Fruit fly (Drosophila melanogaster) whole organism, embryonic: Measurements from ENCODE around the gene Spn88Eb.

Source experiments
- CG11247 ChIP-seq: fragments of 200-800 bp; sonication (Bioruptor generic); IDR thresholded peaks from 2 replicates; pipeline ENCODE4 v1.3.6; 2022; ENCODE audit warnings: missing biosample characterization, missing genetic modification characterization
- CG11504 ChIP-seq: fragments of 200-800 bp; sonication (Bioruptor generic); optimal IDR thresholded peaks from 3 replicates; lab custom pipeline; 2019; ENCODE audit warnings: missing biosample characterization, mild to moderate bottlenecking, missing genetic modification characterization, moderate library complexity
- CG12769 ChIP-seq: fragments of 200-800 bp; sonication (Bioruptor generic); optimal IDR thresholded peaks from 2 replicates; lab custom pipeline; 2019; ENCODE audit warnings: missing biosample characterization, mild to moderate bottlenecking, missing genetic modification characterization, moderate library complexity
- CG13424 ChIP-seq: fragments of 200-800 bp; sonication (Bioruptor generic); optimal IDR thresholded peaks from 2 replicates; lab custom pipeline; 2019; ENCODE audit warnings: missing biosample characterization, mild to moderate bottlenecking, missing genetic modification characterization, moderate library complexity
- CG1647 ChIP-seq: fragments of 200-800 bp; sonication (Bioruptor generic); optimal IDR thresholded peaks from 3 replicates; lab custom pipeline; 2016; ENCODE audit warnings: missing biosample characterization, missing genetic modification characterization
- CG17359 ChIP-seq: fragments of 200-800 bp; sonication (Bioruptor generic); optimal IDR thresholded peaks from 3 replicates; lab custom pipeline; 2018; ENCODE audit warnings: missing biosample characterization, mild to moderate bottlenecking, missing genetic modification characterization, moderate library complexity
- CG1792 ChIP-seq: fragments of 200-800 bp; sonication (Bioruptor generic); optimal IDR thresholded peaks from 2 replicates; lab custom pipeline; 2016; ENCODE audit warnings: missing biosample characterization, missing genetic modification characterization
- CG18599 ChIP-seq: fragments of 200-800 bp; sonication (Bioruptor generic); optimal IDR thresholded peaks from 3 replicates; lab custom pipeline; 2017; ENCODE audit warnings: missing biosample characterization, missing genetic modification characterization, mild to moderate bottlenecking, moderate library complexity, missing genetic modification reagents
- CG2116 ChIP-seq: fragments of 200-800 bp; sonication (Bioruptor generic); optimal IDR thresholded peaks from 3 replicates; lab custom pipeline; 2018; ENCODE audit warnings: missing biosample characterization, mild to moderate bottlenecking, missing genetic modification characterization
- CG2129 ChIP-seq: fragments of 200-800 bp; sonication (Bioruptor generic); IDR thresholded peaks from 2 replicates; pipeline ENCODE4 v1.3.6; 2022; ENCODE audit warnings: missing biosample characterization, missing genetic modification characterization; ENCODE audit not compliant: partially characterized antibody
- CG2202 ChIP-seq: fragments of 200-800 bp; sonication (Bioruptor generic); optimal IDR thresholded peaks from 2 replicates; lab custom pipeline; 2018; ENCODE audit warnings: missing biosample characterization, mild to moderate bottlenecking, missing genetic modification characterization
- CG32772 ChIP-seq: fragments of 200-800 bp; sonication (Bioruptor generic); IDR thresholded peaks from 2 replicates; pipeline ENCODE4 v1.3.6; 2022; ENCODE audit warnings: missing biosample characterization, missing genetic modification characterization
- CG3847 ChIP-seq: fragments of 200-800 bp; sonication (Bioruptor generic); IDR thresholded peaks from 2 replicates; pipeline ENCODE4 v1.3.6; 2022; ENCODE audit warnings: missing biosample characterization, missing genetic modification characterization
- CG42726 ChIP-seq: fragments of 200-800 bp; sonication (Bioruptor generic); IDR thresholded peaks from 2 replicates; pipeline ENCODE4 v1.3.6; 2022; ENCODE audit warnings: missing biosample characterization, missing genetic modification characterization; ENCODE audit not compliant: partially characterized antibody
- CG4282 ChIP-seq: fragments of 200-800 bp; sonication (Bioruptor generic); optimal IDR thresholded peaks from 2 replicates; lab custom pipeline; 2016; ENCODE audit warnings: missing biosample characterization, missing genetic modification characterization
- CG8388 ChIP-seq: fragments of 200-800 bp; sonication (Bioruptor generic); optimal IDR thresholded peaks from 2 replicates; lab custom pipeline; 2019; ENCODE audit warnings: missing biosample characterization, mild to moderate bottlenecking, missing genetic modification characterization, moderate library complexity
- CG9797 ChIP-seq: fragments of 200-800 bp; sonication (Bioruptor generic); optimal IDR thresholded peaks from 3 replicates; lab custom pipeline; 2018; ENCODE audit warnings: missing biosample characterization, mild to moderate bottlenecking, missing genetic modification characterization
- CG9817 ChIP-seq: fragments of 200-800 bp; sonication (Bioruptor generic); optimal IDR thresholded peaks from 2 replicates; lab custom pipeline; 2018; ENCODE audit warnings: missing biosample characterization, mild to moderate bottlenecking, missing genetic modification characterization, moderate library complexity
- D19B ChIP-seq: fragments of 200-800 bp; sonication (Bioruptor generic); optimal IDR thresholded peaks from 2 replicates; lab custom pipeline; 2017; ENCODE audit warnings: missing biosample characterization, mild to moderate bottlenecking, missing genetic modification characterization
- Dll ChIP-seq: fragments of 200-800 bp; sonication (Bioruptor generic); IDR thresholded peaks from 4 replicates; pipeline ENCODE4 v1.3.6; 2022; ENCODE audit warnings: missing biosample characterization, missing genetic modification characterization; ENCODE audit not compliant: partially characterized antibody
- E2f2 ChIP-seq: fragments of 200-800 bp; sonication (Bioruptor generic); IDR thresholded peaks from 2 replicates; pipeline ENCODE4 v1.3.6; 2022; ENCODE audit warnings: missing biosample characterization, missing genetic modification characterization
- Eip74EF ChIP-seq, 2 experiments: fragments of 200-800 bp in 1 of 2; fragments of >200 bp in 1 of 2; sonication (Bioruptor generic) in 1 of 2; optimal IDR thresholded peaks; 2 replicates each; lab custom pipeline; 2017 to 2019; ENCODE audit warnings: missing biosample characterization in 2 of 2, missing genetic modification characterization in 2 of 2, mild to moderate bottlenecking in 1 of 2, moderate library complexity in 1 of 2
- Ets65A ChIP-seq: fragments of 200-800 bp; sonication (Bioruptor generic); peaks from one replicate; lab custom pipeline; 2016; ENCODE audit warnings: missing biosample characterization, missing genetic modification characterization
- Fer3 ChIP-seq: fragments of 200-800 bp; sonication (Bioruptor generic); optimal IDR thresholded peaks from 2 replicates; lab custom pipeline; 2018; ENCODE audit warnings: missing biosample characterization, mild to moderate bottlenecking, missing genetic modification characterization, moderate library complexity
- HLH3B ChIP-seq: fragments of 200-800 bp; sonication (Bioruptor generic); IDR thresholded peaks from 2 replicates; pipeline ENCODE4 v1.3.6; 2022; ENCODE audit warnings: missing biosample characterization, missing genetic modification characterization
- Lhr ChIP-seq: fragments of 200-800 bp; sonication (Bioruptor generic); optimal IDR thresholded peaks from 3 replicates; lab custom pipeline; 2017; ENCODE audit warnings: mild to moderate bottlenecking, missing biosample characterization, missing genetic modification reagents, missing genetic modification characterization
- Max ChIP-seq: fragments of 200-800 bp; sonication (Bioruptor generic); optimal IDR thresholded peaks from 2 replicates; lab custom pipeline; 2016; ENCODE audit warnings: missing biosample characterization, mild to moderate bottlenecking, missing genetic modification characterization
- Mrtf ChIP-seq: fragments of 200-800 bp; sonication (Bioruptor generic); IDR thresholded peaks from 3 replicates; pipeline ENCODE4 v1.3.6; 2022; ENCODE audit warnings: missing biosample characterization, missing genetic modification characterization
- NC2β ChIP-seq: fragments of 200-800 bp; sonication (Bioruptor generic); optimal IDR thresholded peaks from 2 replicates; lab custom pipeline; 2016; ENCODE audit warnings: missing biosample characterization, missing genetic modification characterization
- NFAT ChIP-seq: fragments of 200-800 bp; sonication (Bioruptor generic); IDR thresholded peaks from 2 replicates; pipeline ENCODE4 v1.3.6; 2022; ENCODE audit warnings: missing biosample characterization, missing genetic modification characterization
- Nf-YB ChIP-seq: fragments of 200-800 bp; sonication (Bioruptor generic); optimal IDR thresholded peaks from 3 replicates; lab custom pipeline; 2019; ENCODE audit warnings: missing biosample characterization, mild to moderate bottlenecking, missing genetic modification characterization, moderate library complexity
- Optix ChIP-seq: fragments of 200-800 bp; sonication (Bioruptor generic); IDR thresholded peaks from 3 replicates; pipeline ENCODE4 v1.3.6; 2022; ENCODE audit warnings: missing biosample characterization, missing genetic modification characterization
- Xbp1 ChIP-seq: fragments of 200-800 bp; sonication (Bioruptor generic); optimal IDR thresholded peaks from 3 replicates; lab custom pipeline; 2016; ENCODE audit warnings: missing biosample characterization, mild to moderate bottlenecking, missing genetic modification characterization
- ab ChIP-seq: fragments of 200-800 bp; sonication (Bioruptor generic); optimal IDR thresholded peaks from 2 replicates; lab custom pipeline; 2016; ENCODE audit warnings: missing biosample characterization, missing genetic modification characterization
- da ChIP-seq: fragments of 200-800 bp; sonication (Bioruptor generic); optimal IDR thresholded peaks from 2 replicates; lab custom pipeline; 2016; ENCODE audit warnings: missing biosample characterization, missing genetic modification characterization
- dimm ChIP-seq: fragments of 200-800 bp; sonication (Bioruptor generic); IDR thresholded peaks from 2 replicates; pipeline ENCODE4 v1.3.6; 2022; ENCODE audit warnings: missing biosample characterization, missing genetic modification characterization
- en ChIP-seq: fragments of 200-800 bp; sonication (Bioruptor generic); optimal IDR thresholded peaks from 2 replicates; lab custom pipeline; 2016; ENCODE audit warnings: missing biosample characterization, missing genetic modification characterization
- ftz-f1 ChIP-seq: fragments of 200-800 bp; sonication (Bioruptor generic); optimal IDR thresholded peaks from 2 replicates; lab custom pipeline; 2016; ENCODE audit warnings: missing biosample characterization, missing genetic modification characterization
- gro ChIP-seq: fragments of 200-800 bp; sonication (Bioruptor generic); optimal IDR thresholded peaks from 2 replicates; lab custom pipeline; 2016; ENCODE audit warnings: missing biosample characterization, missing genetic modification characterization
- jing ChIP-seq: fragments of 200-800 bp; sonication (Bioruptor generic); optimal IDR thresholded peaks from 2 replicates; lab custom pipeline; 2018; ENCODE audit warnings: missing biosample characterization, mild to moderate bottlenecking, missing genetic modification characterization
- lov ChIP-seq, 2 experiments: fragments of 200-800 bp in 1 of 2; fragments of >200 bp in 1 of 2; sonication (Bioruptor generic) in 1 of 2; IDR thresholded peaks in 1 of 2; optimal IDR thresholded peaks in 1 of 2; 2 replicates in 1 of 2; 3 replicates in 1 of 2; pipeline versions ENCODE4 v1.3.6 to Lab custom; 2017 to 2022; ENCODE audit warnings: missing biosample characterization in 1 of 2, missing genetic modification characterization in 1 of 2
- maf-S ChIP-seq: fragments of 200-800 bp; sonication (Bioruptor generic); optimal IDR thresholded peaks from 2 replicates; lab custom pipeline; 2016; ENCODE audit warnings: missing biosample characterization, missing genetic modification characterization
- nmo ChIP-seq: fragments of 200-800 bp; sonication (Bioruptor generic); optimal IDR thresholded peaks from 2 replicates; lab custom pipeline; 2018; ENCODE audit warnings: missing biosample characterization, mild to moderate bottlenecking, missing genetic modification characterization, moderate library complexity
- pfk ChIP-seq: fragments of 200-800 bp; sonication (Bioruptor generic); optimal IDR thresholded peaks from 2 replicates; lab custom pipeline; 2018; ENCODE audit warnings: missing biosample characterization, mild to moderate bottlenecking, missing genetic modification characterization, moderate library complexity
- pros ChIP-seq: fragments of 200-800 bp; sonication (Bioruptor generic); optimal IDR thresholded peaks from 3 replicates; lab custom pipeline; 2019; ENCODE audit warnings: missing biosample characterization, mild to moderate bottlenecking, missing genetic modification characterization, moderate library complexity
- sna ChIP-seq: fragments of 200-800 bp; sonication (Bioruptor generic); IDR thresholded peaks from 2 replicates; pipeline ENCODE4 v1.3.6; 2022; ENCODE audit warnings: missing biosample characterization, missing genetic modification characterization; ENCODE audit not compliant: partially characterized antibody
- sob ChIP-seq: fragments of 200-800 bp; sonication (Bioruptor generic); IDR thresholded peaks from 2 replicates; pipeline ENCODE4 v1.3.6; 2022; ENCODE audit warnings: missing biosample characterization, missing genetic modification characterization

The Spn88Eb gene

DNA sequence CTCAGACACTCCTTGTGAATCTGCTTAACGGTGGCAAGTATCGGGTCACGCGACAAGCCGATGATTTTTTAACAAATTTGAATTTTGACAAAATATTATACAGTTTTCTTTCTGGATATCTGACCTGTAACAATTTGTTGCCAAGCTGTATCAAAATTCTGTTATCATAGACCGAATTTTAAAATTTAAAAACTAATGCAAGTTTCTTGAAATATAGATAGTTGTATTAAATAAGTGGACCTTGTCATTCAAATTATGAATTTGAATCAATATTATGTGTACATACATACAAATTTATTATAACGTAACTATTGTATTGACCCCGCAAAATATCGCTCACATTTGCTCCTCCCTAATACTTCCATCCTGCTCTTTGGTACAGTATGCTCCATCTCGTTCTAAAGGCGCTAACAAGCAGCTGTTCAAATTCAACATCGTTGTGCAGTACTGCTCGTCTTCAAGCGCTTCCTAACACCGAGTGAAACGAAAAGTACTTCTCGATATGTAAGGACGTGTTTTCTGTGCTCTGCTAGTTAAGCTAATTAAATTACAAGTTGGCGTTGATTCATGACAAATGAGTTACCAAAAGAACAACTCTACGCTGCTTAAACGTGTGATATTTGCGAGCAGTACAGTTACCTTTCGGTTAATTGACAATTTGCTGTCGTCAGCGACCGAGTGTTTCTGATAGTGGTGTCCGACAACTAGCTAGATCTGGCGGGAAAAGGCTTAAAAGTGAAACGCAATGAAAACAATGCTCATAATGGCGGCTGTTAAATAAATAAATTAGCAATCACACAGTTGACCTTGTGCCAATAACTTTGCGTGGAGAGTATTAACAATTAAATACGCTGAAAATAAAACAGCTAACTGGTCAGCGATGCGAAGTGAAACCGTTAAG is 12.2 kb downstream of the Spn88Eb start, which contains the start of the genes Kpc1 and CG42542 (continued):
- TF ChIP-seq nmo (GFP tag; lab: Kevin White, UChicago) (peak; percentile 26), jing (GFP tag; lab: Kevin White, UChicago) (peak; percentile 7), CG2116 (GFP tag; lab: Kevin White, UChicago) (peak; percentile 59), CG3847 (GFP tag; lab: Robert Waterston, UW) (peak; percentile 79), sob (peak; percentile 87), dimm (GFP tag; lab: Robert Waterston, UW) (no peak), D19B (GFP tag; lab: Kevin White, UChicago) (no peak), Xbp1 (peak; percentile 79), CG12769 (tag; lab: Kevin White, UChicago) (no peak), sna (GFP tag; lab: Robert Waterston, UW) (peak; percentile 96), Eip74EF (GFP tag; optimal IDR thresholded peaks at IDR 0.05; lab: Kevin White, UChicago) (no peak), Optix (peak; percentile 57; the same call in 1 of the 3 replicates), Fer3 (no peak), da (peak; percentile 86), ftz-f1 (peak; percentile 94), Ets65A (GFP tag; lab: Kevin White, UChicago) (peak; percentile 96), CG4282 (GFP tag; lab: Kevin White, UChicago) (peak; percentile 82), CG17359 (tag; lab: Kevin White, UChicago) (peak; percentile 45), CG9817 (tag; lab: Kevin White, UChicago) (peak; percentile 47), NC2β (peak; percentile 41), pfk (GFP tag; lab: Kevin White, UChicago) (no peak), Max (GFP tag; lab: Kevin White, UChicago) (peak; percentile 77), CG9797 (GFP tag; lab: Kevin White, UChicago) (peak; percentile 36), en (GFP tag; lab: Kevin White, UChicago) (peak; percentile 25), CG32772 (peak; percentile 63), gro (GFP tag; lab: Kevin White, UChicago) (peak; percentile 86), CG2129 (GFP tag; lab: Robert Waterston, UW) (peak; percentile 75), maf-S (peak; percentile 63), CG11247 (GFP tag; lab: Robert Waterston, UW) (peak; percentile 69), CG18599 (GFP tag; lab: Kevin White, UChicago) (peak; percentile 69), Nf-YB (peak; percentile 34), CG42726 (GFP tag; lab: Robert Waterston, UW) (peak; percentile 84), lov (optimal IDR thresholded peaks at IDR 0.05; lab: Kevin White, UChicago) (no peak), lov (GFP tag; IDR thresholded peaks at IDR 0.05; lab: Robert Waterston, UW) (no peak), Dll (GFP tag; lab: Robert Waterston, UW) (peak; percentile 96), CG13424 (tag; lab: Kevin White, UChicago) (peak; percentile 74), CG2202 (tag; lab: Kevin White, UChicago) (peak; percentile 26), CG1647 (GFP tag; lab: Kevin White, UChicago) (peak; percentile 84), E2f2 (GFP tag; lab: Robert Waterston, UW) (peak; percentile 89), pros (GFP tag; lab: Kevin White, UChicago) (no peak), Mrtf (GFP tag; lab: Robert Waterston, UW) (no peak), Lhr (peak; percentile 56), HLH3B (GFP tag; lab: Robert Waterston, UW) (peak; percentile 47; the same call in 1 of the 2 replicates), ab (GFP tag; lab: Kevin White, UChicago) (peak; percentile 78), CG11504 (no peak), CG8388 (GFP tag; lab: Kevin White, UChicago) (peak; percentile 49), NFAT (GFP tag; lab: Robert Waterston, UW) (peak; percentile 87), CG1792 (GFP tag; lab: Kevin White, UChicago) (peak; percentile 43)
